Worm (Caenorhabditis elegans) whole organism, L2 larva: ENCODE measurements around the gene nlp-79.

Source experiments
- C34F6.9 ChIP-seq: fragments of 150-350 bp; optimal IDR thresholded peaks from 2 replicates; lab custom pipeline; 2014; ENCODE audit warnings: missing biosample characterization, missing genetic modification characterization
- F13H6.1 ChIP-seq: sonication (generic microtip); optimal IDR thresholded peaks from 2 replicates; lab custom pipeline; 2016; ENCODE audit warnings: missing genetic modification characterization, missing compliant biosample characterization
- R02D3.7 ChIP-seq: fragments of 150-350 bp; optimal IDR thresholded peaks from 2 replicates; lab custom pipeline; 2014; ENCODE audit warnings: missing biosample characterization, missing genetic modification characterization
- Y55F3AM.14 ChIP-seq: fragments of 200-800 bp; sonication (Bioruptor generic); optimal IDR thresholded peaks from 2 replicates; lab custom pipeline; 2018; ENCODE audit warnings: mild to moderate bottlenecking, missing genetic modification characterization, missing compliant biosample characterization
- ceh-16 ChIP-seq: fragments of 150-350 bp; optimal IDR thresholded peaks from 2 replicates; lab custom pipeline; 2014; ENCODE audit warnings: missing biosample characterization, missing genetic modification characterization
- ceh-82 ChIP-seq: fragments of 150-350 bp; optimal IDR thresholded peaks from 2 replicates; lab custom pipeline; 2014; ENCODE audit warnings: missing biosample characterization, missing genetic modification characterization
- dmd-4 ChIP-seq: sonication (generic microtip); optimal IDR thresholded peaks from 2 replicates; lab custom pipeline; 2017; ENCODE audit warnings: missing biosample characterization, missing genetic modification characterization
- elt-1 ChIP-seq: fragments of 150-350 bp; optimal IDR thresholded peaks from 2 replicates; lab custom pipeline; 2014; ENCODE audit warnings: missing biosample characterization, missing genetic modification characterization
- elt-3 ChIP-seq: sonication (generic microtip); optimal IDR thresholded peaks from 2 replicates; lab custom pipeline; 2017; ENCODE audit warnings: missing biosample characterization, missing genetic modification characterization
- gmeb-1 ChIP-seq: fragments of 150-350 bp; optimal IDR thresholded peaks from 2 replicates; lab custom pipeline; 2014; ENCODE audit warnings: missing biosample characterization, missing genetic modification characterization
- lin-13 ChIP-seq: fragments of 150-350 bp; optimal IDR thresholded peaks from 2 replicates; lab custom pipeline; 2014; ENCODE audit warnings: missing biosample characterization, missing genetic modification reagents, missing genetic modification characterization
- lsy-2 ChIP-seq, 2 experiments: fragments of 150-350 bp in 1 of 2; sonication (generic microtip) in 1 of 2; optimal IDR thresholded peaks; 2 replicates each; lab custom pipeline; 2014 to 2017; ENCODE audit warnings: missing biosample characterization in 2 of 2, missing genetic modification characterization in 2 of 2
- mab-5 ChIP-seq: fragments of 150-350 bp; optimal IDR thresholded peaks from 2 replicates; lab custom pipeline; 2014; ENCODE audit warnings: missing biosample characterization, missing genetic modification characterization
- mbf-1 ChIP-seq: sonication (generic microtip); optimal IDR thresholded peaks from 2 replicates; lab custom pipeline; 2017; ENCODE audit warnings: missing biosample characterization, missing genetic modification characterization
- mdl-1 ChIP-seq, 2 experiments: fragments of 150-350 bp in 1 of 2; sonication (generic microtip) in 1 of 2; optimal IDR thresholded peaks; 2 replicates each; lab custom pipeline; 2017; ENCODE audit warnings: missing biosample characterization in 2 of 2, missing genetic modification characterization in 2 of 2
- nhr-10 ChIP-seq: sonication (generic microtip); optimal IDR thresholded peaks from 2 replicates; lab custom pipeline; 2017; ENCODE audit warnings: missing biosample characterization, missing genetic modification characterization
- nhr-11 ChIP-seq: fragments of 150-350 bp; optimal IDR thresholded peaks from 2 replicates; lab custom pipeline; 2014; ENCODE audit warnings: missing biosample characterization, missing genetic modification characterization
- nhr-129 ChIP-seq: fragments of 150-350 bp; optimal IDR thresholded peaks from 2 replicates; lab custom pipeline; 2014; ENCODE audit warnings: missing biosample characterization, missing genetic modification characterization
- nhr-23 ChIP-seq: fragments of 150-350 bp; optimal IDR thresholded peaks from 2 replicates; lab custom pipeline; 2014; ENCODE audit warnings: missing biosample characterization, missing genetic modification reagents, missing genetic modification characterization
- nhr-237 ChIP-seq: fragments of 150-350 bp; optimal IDR thresholded peaks from 2 replicates; lab custom pipeline; 2014; ENCODE audit warnings: missing biosample characterization, missing genetic modification characterization
- nhr-25 ChIP-seq: fragments of 150-350 bp; sonication (generic microtip); optimal IDR thresholded peaks from 3 replicates; lab custom pipeline; 2014; ENCODE audit warnings: missing biosample characterization, missing genetic modification characterization
- nhr-77 ChIP-seq: fragments of 150-350 bp; optimal IDR thresholded peaks from 2 replicates; lab custom pipeline; 2014; ENCODE audit warnings: missing biosample characterization, missing genetic modification characterization
- peb-1 ChIP-seq: fragments of 150-350 bp; optimal IDR thresholded peaks from 2 replicates; lab custom pipeline; 2014; ENCODE audit warnings: missing biosample characterization, missing genetic modification characterization
- skn-1 ChIP-seq: sonication (generic microtip); optimal IDR thresholded peaks from 2 replicates; lab custom pipeline; 2017; ENCODE audit warnings: missing biosample characterization, missing genetic modification characterization
- sma-3 ChIP-seq: sonication (generic microtip); optimal IDR thresholded peaks from 2 replicates; lab custom pipeline; 2016; ENCODE audit warnings: missing genetic modification reagents, missing genetic modification characterization, missing compliant biosample characterization
- sma-9 ChIP-seq, 2 experiments: fragments of 150-350 bp in 1 of 2; sonication (generic microtip) in 1 of 2; optimal IDR thresholded peaks; 2 replicates each; lab custom pipeline; 2014 to 2016; ENCODE audit warnings: missing genetic modification characterization in 2 of 2, mild to moderate bottlenecking in 1 of 2, missing biosample characterization in 1 of 2, missing compliant biosample characterization in 1 of 2, missing genetic modification reagents in 1 of 2, moderate library complexity in 1 of 2
- snpc-4 ChIP-seq: fragments of 150-350 bp; optimal IDR thresholded peaks from 2 replicates; lab custom pipeline; 2014; ENCODE audit warnings: missing biosample characterization, missing genetic modification characterization
- unc-39 ChIP-seq: fragments of 150-350 bp; optimal IDR thresholded peaks from 2 replicates; lab custom pipeline; 2014; ENCODE audit warnings: missing biosample characterization, missing genetic modification characterization
- unc-55 ChIP-seq: fragments of 150-350 bp; sonication (generic microtip); optimal IDR thresholded peaks from 3 replicates; lab custom pipeline; 2014; ENCODE audit warnings: missing biosample characterization, missing genetic modification reagents, missing genetic modification characterization
- unc-62 ChIP-seq: fragments of 150-350 bp; optimal IDR thresholded peaks from 2 replicates; lab custom pipeline; 2014; ENCODE audit warnings: missing biosample characterization, missing genetic modification reagents, missing genetic modification characterization
- ztf-1 ChIP-seq: fragments of 200-800 bp; sonication (Bioruptor generic); conservative IDR thresholded peaks from 2 replicates; pipeline ENCODE4 v1.3.6; 2022; ENCODE audit warnings: missing genetic modification characterization, missing compliant biosample characterization

The nlp-79 gene

DNA sequence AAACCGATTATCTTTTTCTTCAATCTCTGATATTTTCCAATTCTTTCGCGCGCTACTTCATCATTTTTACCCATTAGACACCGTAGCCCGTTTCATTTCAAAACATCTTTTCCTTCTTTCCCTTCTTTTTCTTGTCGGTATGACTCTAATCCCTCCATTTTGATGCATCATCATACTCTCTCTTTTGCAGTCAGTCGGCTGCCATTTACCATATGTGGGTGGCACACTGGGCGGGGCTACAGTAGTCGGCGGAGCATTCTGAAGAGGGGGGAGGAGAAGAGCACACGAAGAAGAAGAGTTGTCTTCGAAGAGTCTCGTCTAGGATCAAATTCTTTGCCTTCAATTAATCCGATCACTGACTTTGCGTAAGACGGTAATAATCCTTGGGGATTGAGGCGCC is 30.6 kb upstream of the nlp-79 start, which contains the start of gene unc-30:
TSS of gene unc-30 (plus strand) at position 184 of the 400 bp plus-strand sequence.
- TF ChIP-seq mdl-1 (tag; optimal IDR thresholded peaks at IDR 0.05; lab: Kevin White, UChicago) (no peak), sma-9 (GFP tag; optimal IDR thresholded peaks at IDR 0.05; lab: Kevin White, UChicago) (no peak), sma-9 (tag; optimal IDR thresholded peaks at IDR 0.05; lab: Kevin White, UChicago) (no peak), nhr-10 (tag; lab: Kevin White, UChicago) (no peak), sma-3 (GFP tag; lab: Kevin White, UChicago) (no peak), unc-39 (tag; lab: Kevin White, UChicago) (no peak), unc-62 (no peak), nhr-129 (tag; lab: Kevin White, UChicago) (peak; percentile 18), mab-5 (peak; percentile 19), snpc-4 (no peak), ceh-82 (tag; lab: Kevin White, UChicago) (no peak), R02D3.7 (tag; lab: Kevin White, UChicago) (no peak), ztf-1 (no peak), mbf-1 (no peak), elt-1 (no peak), unc-55 (peak; percentile 84), nhr-25 (tag; lab: Kevin White, UChicago) (no peak), ceh-16 (tag; lab: Kevin White, UChicago) (no peak), lsy-2 (tag; optimal IDR thresholded peaks at IDR 0.05; lab: Kevin White, UChicago) (peak in 1 of 2 experiments; percentile 21), nhr-237 (tag; lab: Kevin White, UChicago) (no peak), Y55F3AM.14 (GFP tag; lab: Kevin White, UChicago) (no peak)
- TF ChIP-seq, all 48 proteins: peak for 4

DNA sequence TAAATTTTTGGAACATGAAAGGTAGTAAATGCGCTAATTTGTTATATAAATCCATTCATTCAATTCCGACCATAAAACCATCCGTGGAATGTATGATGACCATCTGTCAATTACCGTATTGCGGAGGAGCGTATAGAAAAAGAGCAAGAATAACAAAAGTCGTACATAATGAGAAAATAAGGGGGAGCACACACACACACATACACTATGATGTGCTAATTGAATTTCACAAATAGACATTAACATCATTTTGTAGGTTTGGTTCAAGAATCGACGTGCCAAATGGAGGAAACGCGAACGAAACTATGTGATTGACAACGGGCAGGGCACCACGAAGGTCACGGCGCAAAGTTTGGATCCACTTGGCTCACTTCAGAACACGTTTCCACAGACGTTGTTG is 28.0 kb upstream of the nlp-79 start:
- no peak for TF ChIP-seq elt-3 (tag; lab: Kevin White, UChicago)
- TF ChIP-seq Y55F3AM.14 (GFP tag; lab: Kevin White, UChicago) = no peak
- TF ChIP-seq F13H6.1 (tag; lab: Kevin White, UChicago) = no peak
- no peak for TF ChIP-seq gmeb-1
- TF ChIP-seq unc-39 (tag; lab: Kevin White, UChicago) = no peak
- no peak for TF ChIP-seq nhr-23 (tag; lab: Kevin White, UChicago)
- TF ChIP-seq C34F6.9 (tag; lab: Kevin White, UChicago) = no peak
- TF ChIP-seq nhr-77 (tag; lab: Kevin White, UChicago) = no peak
- TF ChIP-seq sma-3 (GFP tag; lab: Kevin White, UChicago) = no peak
- no peak for TF ChIP-seq nhr-25 (tag; lab: Kevin White, UChicago)
- TF ChIP-seq ceh-16 (tag; lab: Kevin White, UChicago) = no peak
- no peak for TF ChIP-seq mbf-1
- no peak for TF ChIP-seq lin-13 (GFP tag; lab: Kevin White, UChicago)
- no peak for TF ChIP-seq peb-1 (tag; lab: Kevin White, UChicago)
- TF ChIP-seq unc-62 = no peak

DNA sequence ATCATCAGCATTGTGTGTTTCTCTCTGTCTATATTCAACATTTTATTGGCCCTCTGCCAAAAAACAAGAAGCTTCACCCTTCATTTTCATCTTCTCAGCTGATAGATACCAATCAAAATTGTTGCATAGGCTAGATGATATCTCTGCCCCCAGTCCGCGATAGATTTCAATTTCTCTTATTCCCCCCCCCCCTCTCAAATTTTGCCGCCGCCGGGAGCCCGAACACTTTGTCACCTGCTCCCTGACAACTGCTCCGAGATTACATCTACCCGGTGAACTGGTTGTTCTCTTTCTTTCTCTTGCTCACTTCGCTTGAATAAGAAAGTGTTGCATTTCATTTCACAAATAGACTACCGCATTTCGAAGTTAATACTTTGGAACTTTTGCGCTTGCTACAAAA is 23.4 kb upstream of the nlp-79 start:
- TF ChIP-seq nhr-11 = no peak
- TF ChIP-seq nhr-129 (tag; lab: Kevin White, UChicago) = peak; percentile 1
- peak; percentile 34 for TF ChIP-seq F13H6.1 (tag; lab: Kevin White, UChicago)

DNA sequence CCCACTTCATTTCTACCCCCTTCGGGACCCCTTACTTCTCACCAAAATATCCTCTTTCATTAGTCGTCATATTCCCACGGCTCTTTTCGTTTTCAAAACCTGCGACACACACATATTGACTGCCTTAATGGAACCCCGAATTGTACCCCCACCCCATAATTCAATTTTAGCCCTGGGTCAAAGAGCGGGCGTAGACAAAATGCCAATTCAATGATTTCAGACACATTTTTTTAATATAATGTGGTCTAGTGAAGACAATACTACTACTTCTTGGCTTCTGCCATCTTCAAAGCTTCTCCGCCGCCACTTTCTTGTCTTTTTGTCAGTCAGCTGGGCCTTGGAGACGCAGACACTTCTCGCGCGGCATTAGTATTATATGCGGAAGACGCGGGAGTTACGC is 21.7 kb upstream of the nlp-79 start:
- no peak for TF ChIP-seq nhr-11
- TF ChIP-seq unc-55 = peak; percentile 15
- TF ChIP-seq unc-62 = no peak
- TF ChIP-seq skn-1 = no peak

DNA sequence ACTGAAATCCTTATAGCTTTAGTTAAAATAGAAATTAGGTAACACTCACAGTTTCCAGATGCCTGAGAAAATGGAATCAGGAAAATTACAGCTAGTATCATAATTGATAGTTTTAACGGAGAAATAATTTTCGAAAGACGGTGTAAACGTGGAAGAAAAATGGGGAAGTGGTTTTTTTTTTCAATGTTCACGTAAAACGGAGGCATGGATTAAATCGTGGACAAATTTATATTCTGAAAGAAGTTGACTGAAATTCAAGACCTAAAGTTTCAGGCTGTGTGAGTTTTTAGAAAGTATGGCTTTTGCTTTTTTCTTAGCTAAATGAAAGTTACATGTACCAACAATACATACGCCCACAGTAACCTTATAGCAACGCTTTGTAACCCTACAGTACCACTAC is 7.1 kb upstream of the nlp-79 start, which contains the start of gene spe-43:
TSS of gene spe-43 (minus strand) at position 101 of the 400 bp plus-strand sequence.
- no peak for TF ChIP-seq nhr-11
- TF ChIP-seq elt-1 = no peak
- TF ChIP-seq R02D3.7 (tag; lab: Kevin White, UChicago) = no peak
- TF ChIP-seq elt-3 (tag; lab: Kevin White, UChicago) = no peak
- TF ChIP-seq dmd-4 (tag; lab: Kevin White, UChicago) = no peak
- no peak for TF ChIP-seq nhr-129 (tag; lab: Kevin White, UChicago)
